Fruit fly (Drosophila melanogaster): ENCODE data around the gene Gapdh2.

The Gapdh2 gene

DNA sequence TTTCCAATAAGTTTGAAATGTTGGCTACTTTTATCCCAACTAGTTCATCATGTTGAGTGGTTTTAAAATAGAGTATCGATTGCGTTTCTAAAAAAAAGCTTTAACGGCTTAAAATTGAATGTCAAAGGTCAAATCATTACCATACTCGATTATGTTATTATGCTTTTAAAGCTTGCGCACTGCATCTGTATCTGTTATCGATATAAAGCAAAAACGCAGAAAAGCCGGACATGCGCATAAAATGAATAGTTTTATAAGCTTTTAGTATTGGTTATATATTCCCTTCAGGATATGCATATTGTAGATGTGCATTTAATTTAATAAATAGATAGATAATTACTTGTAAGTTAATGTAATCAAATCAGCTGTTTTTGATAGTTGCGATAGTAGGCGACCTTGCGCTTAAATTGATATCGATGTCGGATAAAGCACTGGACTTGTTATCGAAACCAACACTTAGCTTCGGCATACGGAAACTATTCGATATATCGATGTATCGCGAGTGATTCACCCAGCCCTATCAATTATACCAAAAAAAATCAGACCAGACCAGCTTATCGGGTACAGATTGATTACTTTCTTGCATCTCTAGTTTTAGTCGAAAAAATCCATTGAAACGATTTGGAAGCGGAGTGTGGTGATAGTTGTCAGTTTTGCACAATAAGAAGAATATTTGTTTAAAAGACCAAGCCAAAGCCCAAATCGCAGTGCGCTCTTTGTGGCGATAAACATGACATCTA lies 23.8 kb downstream of the Gapdh2 start, which contains the start of gene shi (continued):
- TF ChIP-seq Awh (GFP tag; IDR thresholded peaks at IDR 0.05) = no peak
- no peak for TF ChIP-seq ro (GFP tag; IDR thresholded peaks at IDR 0.05)
- TF ChIP-seq CG10267 (tag; optimal IDR thresholded peaks at IDR 0.05) = peak; percentile 70
- TF ChIP-seq CG14860 (GFP tag; IDR thresholded peaks at IDR 0.05; ENCODE audit: partially characterized antibody) = peak; percentile 97
- TF ChIP-seq Stat92E (GFP tag; optimal IDR thresholded peaks at IDR 0.05) = no peak
- TF ChIP-seq tin (GFP tag; optimal IDR thresholded peaks at IDR 0.05) = no peak
- TF ChIP-seq CG4707 (GFP tag; optimal IDR thresholded peaks at IDR 0.05) = no peak
- TF ChIP-seq CG3281 (GFP tag; optimal IDR thresholded peaks at IDR 0.05) = no peak
- TF ChIP-seq CG10543 (GFP tag; optimal IDR thresholded peaks at IDR 0.05) = peak; percentile 10
- TF ChIP-seq Taf1 (GFP tag; IDR thresholded peaks at IDR 0.05) = no peak
- TF ChIP-seq CG13624 (GFP tag; optimal IDR thresholded peaks at IDR 0.05) = peak; percentile 19
- TF ChIP-seq CG5953 (GFP tag; IDR thresholded peaks at IDR 0.05) = no peak
- TF ChIP-seq CG4730 (GFP tag; IDR thresholded peaks at IDR 0.05) = no peak
- TF ChIP-seq CG34376 (GFP tag; optimal IDR thresholded peaks at IDR 0.05) = peak; percentile 80
- no peak for TF ChIP-seq wek (GFP tag; optimal IDR thresholded peaks at IDR 0.05)
- TF ChIP-seq salm (tag; optimal IDR thresholded peaks at IDR 0.05) = no peak
- no peak for TF ChIP-seq Oli (tag; optimal IDR thresholded peaks at IDR 0.05)
- peak; percentile 23 to 35 for TF ChIP-seq dpn (GFP tag; optimal IDR thresholded peaks at IDR 0.05)
- TF ChIP-seq CG9817 (tag; optimal IDR thresholded peaks at IDR 0.05) = no peak
- TF ChIP-seq chm (GFP tag; IDR thresholded peaks at IDR 0.05) = no peak
- TF ChIP-seq pros (GFP tag; optimal IDR thresholded peaks at IDR 0.05) = no peak
- TF ChIP-seq CG11723 (GFP tag; optimal IDR thresholded peaks at IDR 0.05) = no peak
- peak; percentile 55 for TF ChIP-seq Myb (GFP tag; optimal IDR thresholded peaks at IDR 0.05)
- TF ChIP-seq CG4820 (GFP tag; optimal IDR thresholded peaks at IDR 0.05) = no peak
- no peak for TF ChIP-seq gce (GFP tag; IDR thresholded peaks at IDR 0.05)
- no peak for TF ChIP-seq rib (GFP tag; IDR thresholded peaks at IDR 0.05)
- peak; percentile 3 for TF ChIP-seq bcd (GFP tag; optimal IDR thresholded peaks at IDR 0.05)
- TF ChIP-seq Hr39 (optimal IDR thresholded peaks at IDR 0.05) = no peak
- TF ChIP-seq btn (GFP tag; optimal IDR thresholded peaks at IDR 0.05) = no peak
- TF ChIP-seq CG13123 (GFP tag; optimal IDR thresholded peaks at IDR 0.05) = no peak
- peak; percentile 42 for TF ChIP-seq Nf-YC (tag; optimal IDR thresholded peaks at IDR 0.05)
- no peak for TF ChIP-seq lilli (GFP tag; optimal IDR thresholded peaks at IDR 0.05)
- peak; percentile 96 for TF ChIP-seq hbn (GFP tag; IDR thresholded peaks at IDR 0.05; ENCODE audit: partially characterized antibody)
- peak; percentile 83 for TF ChIP-seq CG7928 (GFP tag; optimal IDR thresholded peaks at IDR 0.05)
- no peak for TF ChIP-seq CG4404 (GFP tag; IDR thresholded peaks at IDR 0.05)
- no peak for TF ChIP-seq Chrac-16 (GFP tag; optimal IDR thresholded peaks at IDR 0.05)
- no peak for TF ChIP-seq HLH54F (GFP tag; optimal IDR thresholded peaks at IDR 0.05)
- TF ChIP-seq grn (GFP tag; optimal IDR thresholded peaks at IDR 0.05) = peak; percentile 52
- TF ChIP-seq pnt (GFP tag; optimal IDR thresholded peaks at IDR 0.05) = no peak
- no peak for TF ChIP-seq ap (GFP tag; IDR thresholded peaks at IDR 0.05)
- TF ChIP-seq HHEX (GFP tag; optimal IDR thresholded peaks at IDR 0.05) = no peak
- TF ChIP-seq luna (GFP tag; optimal IDR thresholded peaks at IDR 0.05) = no peak
- TF ChIP-seq Dp (GFP tag; optimal IDR thresholded peaks at IDR 0.05) = peak; percentile 53
- TF ChIP-seq Hmx (GFP tag; optimal IDR thresholded peaks at IDR 0.05) = no peak
- TF ChIP-seq CG6175 (GFP tag; IDR thresholded peaks at IDR 0.05) = no peak
- peak; percentile 98 for TF ChIP-seq CG7963 (GFP tag; IDR thresholded peaks at IDR 0.05; ENCODE audit: partially characterized antibody)
- no peak for TF ChIP-seq pita (GFP tag; optimal IDR thresholded peaks at IDR 0.05)
- TF ChIP-seq da (GFP tag; optimal IDR thresholded peaks at IDR 0.05) = no peak
- peak; percentile 83 for TF ChIP-seq CG2129 (GFP tag; IDR thresholded peaks at IDR 0.05; ENCODE audit: partially characterized antibody)
- TF ChIP-seq CG7556 (GFP tag; optimal IDR thresholded peaks at IDR 0.05) = no peak
- no peak for TF ChIP-seq CG14050 (GFP tag; IDR thresholded peaks at IDR 0.05)
